Fruit fly (Drosophila melanogaster) whole organism: ENCODE results near the gene Smyd4-2.

ENCODE experiments used
- CG8478 ChIP-seq: fragments of >200 bp; optimal IDR thresholded peaks from 2 replicates; lab custom pipeline; 2018; ENCODE audit warnings: inconsistent platforms
- Dll ChIP-seq: fragments of >200 bp; optimal IDR thresholded peaks from 2 replicates; lab custom pipeline; 2017
- EcR ChIP-seq, 2 experiments: fragments of >200 bp; optimal IDR thresholded peaks; 2 replicates each; lab custom pipeline; 2017; ENCODE audit warnings: missing biosample characterization in 2 of 2, missing genetic modification characterization in 2 of 2, missing genetic modification reagents in 2 of 2
- pan ChIP-seq: fragments of >200 bp; optimal IDR thresholded peaks from 2 replicates; lab custom pipeline; 2017
- psq ChIP-seq: fragments of >200 bp; optimal IDR thresholded peaks from 2 replicates; lab custom pipeline; 2017
- usp ChIP-seq: fragments of >200 bp; optimal IDR thresholded peaks from 2 replicates; lab custom pipeline; 2017; ENCODE audit warnings: missing biosample characterization, missing genetic modification characterization, mixed read lengths

- TF ChIP-seq CG8478 (lab: Kevin White, UChicago) = no peak
- no peak for TF ChIP-seq EcR (GFP tag; optimal IDR thresholded peaks at IDR 0.05; lab: Kevin White, UChicago)
- TF ChIP-seq usp (GFP tag; lab: Kevin White, UChicago) = no peak
- no peak for TF ChIP-seq psq
- TF ChIP-seq pan (lab: Kevin White, UChicago) = no peak
- TF ChIP-seq Dll (lab: Kevin White, UChicago) = no peak
Observed at dm6 chr3L:12363729-12364128, 38.0 kb downstream of the Smyd4-2 start.
